Worm (Caenorhabditis elegans): ENCODE data around the gene mog-3.

DNA sequence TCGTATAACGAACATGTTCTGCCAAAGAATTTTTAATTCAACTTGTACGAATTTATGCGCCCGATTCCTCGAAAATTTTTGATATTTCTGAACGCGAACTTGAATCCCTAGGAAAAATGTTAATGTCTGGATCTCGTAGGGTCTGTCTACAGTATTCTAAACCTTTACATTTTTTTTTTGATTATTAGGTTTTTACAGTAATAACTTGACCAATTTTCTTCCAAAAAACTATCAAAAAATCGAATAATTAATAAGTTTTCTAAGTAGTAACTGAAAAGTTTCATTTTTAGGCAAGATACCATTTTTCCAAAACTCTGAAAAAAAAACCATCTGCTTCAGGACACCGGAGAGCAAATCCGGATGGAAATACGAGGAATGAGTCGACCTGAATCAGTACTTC lies 14.1 kb upstream of the mog-3 start:
- TF ChIP-seq atf-7 (tag; optimal IDR thresholded peaks at IDR 0.05) (no peak), F39B2.1 (GFP tag; IDR thresholded peaks at IDR 0.05) (no peak), ztf-3 (GFP tag; optimal IDR thresholded peaks at IDR 0.05) (no peak), unc-62 (GFP tag; optimal IDR thresholded peaks at IDR 0.05) (no peak), rcor-1 (GFP tag; IDR thresholded peaks at IDR 0.05) (no peak), nhr-90 (tag; optimal IDR thresholded peaks at IDR 0.05) (no peak), bed-2 (GFP tag; IDR thresholded peaks at IDR 0.05) (no peak), ztf-6 (GFP tag; IDR thresholded peaks at IDR 0.05) (no peak), cebp-2 (GFP tag; IDR thresholded peaks at IDR 0.05) (no peak), F22D6.2 (tag; optimal IDR thresholded peaks at IDR 0.05) (no peak), gei-17 (GFP tag; optimal IDR thresholded peaks at IDR 0.05) (no peak), dpl-1 (GFP tag; optimal IDR thresholded peaks at IDR 0.05) (no peak), madf-3 (GFP tag; IDR thresholded peaks at IDR 0.05) (no peak), F57A8.1 (GFP tag; optimal IDR thresholded peaks at IDR 0.05) (no peak)

Data from whole organism, young adult.